Worm (Caenorhabditis elegans): Measurements from ENCODE around the gene ZK1320.2.

The ZK1320.2 gene

ce11 chrII:9624110-9624695, 34.6 kb downstream of the ZK1320.2 start, which contains the start of the genes dnj-20 and ZK1307.8:
TSS of gene dnj-20 (minus strand) at chrII:9624176.
TSS of gene ZK1307.8 (plus strand) at chrII:9624613.
- peak; percentile 23 for TF ChIP-seq fos-1 (tag; optimal IDR thresholded peaks at IDR 0.05)
- no peak for TF ChIP-seq unc-39 (tag; optimal IDR thresholded peaks at IDR 0.05)
- peak in 1 of 2 experiments; percentile 55 for TF ChIP-seq lsy-2 (tag; optimal IDR thresholded peaks at IDR 0.05)
- peak; percentile 43 for TF ChIP-seq C34F6.9 (tag; optimal IDR thresholded peaks at IDR 0.05)
- peak; percentile 15 for TF ChIP-seq gmeb-1 (tag; optimal IDR thresholded peaks at IDR 0.05)
- TF ChIP-seq crh-2 (tag; optimal IDR thresholded peaks at IDR 0.05), result peak; percentile 79
- no peak for TF ChIP-seq mab-5 (tag; optimal IDR thresholded peaks at IDR 0.05)
- TF ChIP-seq F13H6.1 (tag; optimal IDR thresholded peaks at IDR 0.05), result no peak
- no peak for TF ChIP-seq nhr-77 (tag; optimal IDR thresholded peaks at IDR 0.05)
- peak; percentile 38 for TF ChIP-seq unc-55 (GFP tag; optimal IDR thresholded peaks at IDR 0.05)
- no peak for TF ChIP-seq unc-62 (GFP tag; optimal IDR thresholded peaks at IDR 0.05)

ce11 chrII:9621913-9622348, 36.9 kb downstream of the ZK1320.2 start:
- TF ChIP-seq ceh-16 (tag; optimal IDR thresholded peaks at IDR 0.05), result no peak
- TF ChIP-seq lsy-2 (tag; optimal IDR thresholded peaks at IDR 0.05), result no peak
- TF ChIP-seq blmp-1 (tag; optimal IDR thresholded peaks at IDR 0.05; ENCODE audit: insufficient read depth), result peak; percentile 13
- no peak for TF ChIP-seq sem-4 (tag; optimal IDR thresholded peaks at IDR 0.05)
- TF ChIP-seq nhr-237 (tag; optimal IDR thresholded peaks at IDR 0.05), result no peak
- TF ChIP-seq ZK546.5 (tag; optimal IDR thresholded peaks at IDR 0.05), result no peak
- no peak for TF ChIP-seq unc-55 (GFP tag; optimal IDR thresholded peaks at IDR 0.05)
- no peak for TF ChIP-seq mab-5 (tag; optimal IDR thresholded peaks at IDR 0.05)
- TF ChIP-seq lin-11 (tag; optimal IDR thresholded peaks at IDR 0.05), result no peak
- peak; percentile 21 for TF ChIP-seq C34F6.9 (tag; optimal IDR thresholded peaks at IDR 0.05)
- peak; percentile 43 for TF ChIP-seq F13H6.1 (tag; optimal IDR thresholded peaks at IDR 0.05)
- TF ChIP-seq alr-1 (tag; optimal IDR thresholded peaks at IDR 0.05), result no peak
- peak; percentile 9 for TF ChIP-seq sma-9 (GFP tag; optimal IDR thresholded peaks at IDR 0.05)
- TF ChIP-seq sma-9 (tag; optimal IDR thresholded peaks at IDR 0.05), result no peak
- no peak for TF ChIP-seq ztf-1 (GFP tag; conservative IDR thresholded peaks at IDR 0.05)
- no peak for TF ChIP-seq nhr-129 (tag; optimal IDR thresholded peaks at IDR 0.05)
- no peak for TF ChIP-seq elt-1 (tag; optimal IDR thresholded peaks at IDR 0.05)
- no peak for TF ChIP-seq mdl-1 (tag; optimal IDR thresholded peaks at IDR 0.05)
- no peak for TF ChIP-seq egl-27 (tag; optimal IDR thresholded peaks at IDR 0.05)
- peak; percentile 40 for TF ChIP-seq crh-2 (tag; optimal IDR thresholded peaks at IDR 0.05)
- no peak for TF ChIP-seq unc-62 (GFP tag; optimal IDR thresholded peaks at IDR 0.05)
- no peak for TF ChIP-seq ceh-82 (tag; optimal IDR thresholded peaks at IDR 0.05)
- TF ChIP-seq zag-1 (tag; optimal IDR thresholded peaks at IDR 0.05), result no peak
- TF ChIP-seq gmeb-1 (tag; optimal IDR thresholded peaks at IDR 0.05), result no peak
- no peak for TF ChIP-seq ztf-11 (tag; optimal IDR thresholded peaks at IDR 0.05)

ce11 chrII:9621121-9621520, 37.7 kb downstream of the ZK1320.2 start:
- TF ChIP-seq sma-9 (GFP tag; optimal IDR thresholded peaks at IDR 0.05) (peak; percentile 50), sma-9 (tag; optimal IDR thresholded peaks at IDR 0.05) (no peak), sma-3 (GFP tag; optimal IDR thresholded peaks at IDR 0.05) (no peak), unc-55 (GFP tag; optimal IDR thresholded peaks at IDR 0.05) (peak; percentile 1), nhr-129 (tag; optimal IDR thresholded peaks at IDR 0.05) (peak; percentile 43), nhr-23 (tag; optimal IDR thresholded peaks at IDR 0.05) (no peak), C34F6.9 (tag; optimal IDR thresholded peaks at IDR 0.05) (peak; percentile 61), elt-3 (tag; optimal IDR thresholded peaks at IDR 0.05) (no peak), nhr-77 (tag; optimal IDR thresholded peaks at IDR 0.05) (no peak), lsy-2 (tag; optimal IDR thresholded peaks at IDR 0.05) (peak in 1 of 2 experiments; percentile 24), peb-1 (tag; optimal IDR thresholded peaks at IDR 0.05) (no peak), blmp-1 (tag; optimal IDR thresholded peaks at IDR 0.05; ENCODE audit: insufficient read depth) (no peak), nhr-21 (tag; optimal IDR thresholded peaks at IDR 0.05) (no peak), F13H6.1 (tag; optimal IDR thresholded peaks at IDR 0.05) (peak; percentile 70), fos-1 (tag; optimal IDR thresholded peaks at IDR 0.05) (no peak)

DNA sequence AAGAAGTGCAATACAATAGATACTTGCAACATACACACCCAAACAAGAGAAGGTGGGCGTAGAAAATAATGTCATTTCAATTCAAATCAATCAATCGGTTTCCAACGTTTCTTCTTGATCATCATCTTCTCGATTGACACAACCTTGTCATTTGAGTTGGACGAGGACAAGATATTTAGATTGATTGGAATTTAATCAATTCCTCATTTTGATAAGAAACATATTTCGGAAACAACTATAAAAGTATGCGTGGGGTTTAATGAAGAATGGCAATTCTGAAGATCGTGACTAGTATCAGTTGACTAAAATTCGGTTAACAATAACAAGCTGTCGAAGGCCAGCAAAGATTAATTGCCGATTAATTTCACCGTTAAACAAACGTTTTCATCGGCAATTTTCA, 38.2 kb downstream of the ZK1320.2 start:
- TF ChIP-seq R02D3.7 (tag; optimal IDR thresholded peaks at IDR 0.05) (no peak), sma-3 (GFP tag; optimal IDR thresholded peaks at IDR 0.05) (peak; percentile 1), gmeb-1 (tag; optimal IDR thresholded peaks at IDR 0.05) (no peak), unc-39 (tag; optimal IDR thresholded peaks at IDR 0.05) (no peak), nhr-6 (tag; optimal IDR thresholded peaks at IDR 0.05) (peak; percentile 29), aly-2 (tag; optimal IDR thresholded peaks at IDR 0.05) (no peak), nhr-21 (tag; optimal IDR thresholded peaks at IDR 0.05) (no peak), mbf-1 (tag; optimal IDR thresholded peaks at IDR 0.05) (no peak), blmp-1 (tag; optimal IDR thresholded peaks at IDR 0.05; ENCODE audit: insufficient read depth) (peak; percentile 4), lin-13 (GFP tag; optimal IDR thresholded peaks at IDR 0.05) (no peak), sem-4 (tag; optimal IDR thresholded peaks at IDR 0.05) (no peak), ZK546.5 (tag; optimal IDR thresholded peaks at IDR 0.05) (no peak), ztf-1 (GFP tag; conservative IDR thresholded peaks at IDR 0.05) (no peak), nhr-25 (tag; optimal IDR thresholded peaks at IDR 0.05) (peak; percentile 59), sma-9 (GFP tag; optimal IDR thresholded peaks at IDR 0.05) (peak; percentile 15), sma-9 (tag; optimal IDR thresholded peaks at IDR 0.05) (no peak), lin-39 (tag; optimal IDR thresholded peaks at IDR 0.05) (no peak), ceh-16 (tag; optimal IDR thresholded peaks at IDR 0.05) (no peak), mdl-1 (tag; optimal IDR thresholded peaks at IDR 0.05) (no peak)

Measured in whole organism, L2 larva.